Worm (Caenorhabditis elegans): ENCODE data around the gene set-27.

- TF ChIP-seq dmd-4 (tag; optimal IDR thresholded peaks at IDR 0.05) (no peak), snpc-4 (tag; optimal IDR thresholded peaks at IDR 0.05) (no peak)
Observed at ce11 chrIII:2679362-2679761, 21.4 kb upstream of the set-27 start.
